Worm (Caenorhabditis elegans) whole organism, late embryonic: Measurements from ENCODE around the gene F47B8.10.

ENCODE experiments used
- ama-1 ChIP-seq: fragments of 150-350 bp; optimal IDR thresholded peaks from 2 replicates; lab custom pipeline; 2014
- ceh-22 ChIP-seq: sonication (generic microtip); optimal IDR thresholded peaks from 2 replicates; lab custom pipeline; 2017; ENCODE audit warnings: missing biosample characterization, missing genetic modification characterization
- ets-4 ChIP-seq: sonication (generic microtip); optimal IDR thresholded peaks from 2 replicates; lab custom pipeline; 2016; ENCODE audit warnings: missing genetic modification characterization, missing compliant biosample characterization
- hlh-6 ChIP-seq: sonication (generic microtip); optimal IDR thresholded peaks from 2 replicates; lab custom pipeline; 2016; ENCODE audit warnings: missing genotype, missing genetic modification characterization, missing compliant biosample characterization
- nfya-1 ChIP-seq: sonication (generic microtip); optimal IDR thresholded peaks from 2 replicates; lab custom pipeline; 2017; ENCODE audit warnings: missing genetic modification characterization, mild to moderate bottlenecking, missing compliant biosample characterization, antibody characterized with exemption, moderate library complexity
- pax-1 ChIP-seq: fragments of 150-350 bp; optimal IDR thresholded peaks from 2 replicates; lab custom pipeline; 2014; ENCODE audit warnings: missing biosample characterization, missing genetic modification characterization
- pha-4 ChIP-seq: fragments of 150-350 bp; optimal IDR thresholded peaks from 2 replicates; lab custom pipeline; 2018; ENCODE audit warnings: missing biosample characterization, missing genetic modification reagents, missing genetic modification characterization
- pqm-1 ChIP-seq: sonication (generic microtip); optimal IDR thresholded peaks from 2 replicates; lab custom pipeline; 2016; ENCODE audit warnings: missing genetic modification characterization, missing compliant biosample characterization
- syd-9 ChIP-seq: sonication (generic microtip); optimal IDR thresholded peaks from 2 replicates; lab custom pipeline; 2016; ENCODE audit warnings: mild to moderate bottlenecking, missing genetic modification characterization, moderate library complexity, missing compliant biosample characterization
- tbx-2 ChIP-seq: sonication (generic microtip); optimal IDR thresholded peaks from 2 replicates; lab custom pipeline; 2016; ENCODE audit warnings: missing genetic modification characterization, missing compliant biosample characterization
- tbx-7 ChIP-seq: sonication (generic microtip); optimal IDR thresholded peaks from 2 replicates; lab custom pipeline; 2016; ENCODE audit warnings: missing genotype, missing genetic modification characterization, missing compliant biosample characterization
- ttx-3 ChIP-seq: sonication (generic microtip); optimal IDR thresholded peaks from 2 replicates; lab custom pipeline; 2016; ENCODE audit warnings: missing genetic modification reagents, missing genetic modification characterization, missing compliant biosample characterization
- unc-42 ChIP-seq: sonication (generic microtip); optimal IDR thresholded peaks from 2 replicates; lab custom pipeline; 2016; ENCODE audit warnings: missing genotype, missing genetic modification characterization, missing compliant biosample characterization

ce11 chrV:14328806-14329205 is 13.0 kb upstream of the F47B8.10 start, which contains the start of gene pepm-1:
- TF ChIP-seq pha-4 (tag; lab: Kevin White, UChicago): no peak
- TF ChIP-seq unc-42 (tag; lab: Kevin White, UChicago): no peak
- TF ChIP-seq tbx-2: no peak
- no peak for TF ChIP-seq ttx-3
- TF ChIP-seq pqm-1 (tag; lab: Kevin White, UChicago): no peak
- no peak for TF ChIP-seq pax-1 (tag; lab: Kevin White, UChicago)
- no peak for TF ChIP-seq ama-1 (lab: Kevin White, UChicago)
- no peak for TF ChIP-seq syd-9
- TF ChIP-seq nfya-1 (tag; lab: Kevin White, UChicago): no peak
- no peak for TF ChIP-seq ceh-22 (tag; lab: Kevin White, UChicago)
- TF ChIP-seq tbx-7 (tag; lab: Kevin White, UChicago): no peak
- no peak for TF ChIP-seq ets-4
- TF ChIP-seq hlh-6 (tag; lab: Kevin White, UChicago): no peak
